Fruit fly (Drosophila melanogaster): ENCODE measurements around the gene CG42571.
A peak's percentile ranks its signal among the peaks of the same experiment; 100 is the strongest.

CG42571 gene

dm6 chr3L:15679420-15679819, 36.8 kb upstream of the CG42571 start, which contains the start of gene CG7304:
TSS of gene CG7304 (plus strand) at chr3L:15679720.
- no peak for TF ChIP-seq CG8301 (tag; optimal IDR thresholded peaks at IDR 0.05)
- no peak for TF ChIP-seq CG32121 (GFP tag; IDR thresholded peaks at IDR 0.05)
- TF ChIP-seq CG8159 (tag; optimal IDR thresholded peaks at IDR 0.05) = no peak
- TF ChIP-seq CG13204 (GFP tag; optimal IDR thresholded peaks at IDR 0.05) = no peak
- TF ChIP-seq rn (GFP tag; IDR thresholded peaks at IDR 0.05) = no peak
- no peak for TF ChIP-seq CG9948 (tag; optimal IDR thresholded peaks at IDR 0.05)
- no peak for TF ChIP-seq CG17806 (tag; optimal IDR thresholded peaks at IDR 0.05)
- TF ChIP-seq CG12605 (GFP tag; IDR thresholded peaks at IDR 0.05) = no peak
- TF ChIP-seq Pif1A (GFP tag; optimal IDR thresholded peaks at IDR 0.05) = no peak
- no peak for TF ChIP-seq D1 (tag; optimal IDR thresholded peaks at IDR 0.05)
- TF ChIP-seq Ets98B (GFP tag; IDR thresholded peaks at IDR 0.05) = no peak
- no peak for TF ChIP-seq EcR (GFP tag; optimal IDR thresholded peaks at IDR 0.05)
- TF ChIP-seq gl (tag; optimal IDR thresholded peaks at IDR 0.05) = no peak
- TF ChIP-seq CG4496 (GFP tag; IDR thresholded peaks at IDR 0.05) = no peak
- no peak for TF ChIP-seq fd96Ca (GFP tag; IDR thresholded peaks at IDR 0.05)
- no peak for TF ChIP-seq CG15710 (tag; optimal IDR thresholded peaks at IDR 0.05)
- no peak for TF ChIP-seq Snoo (tag; optimal IDR thresholded peaks at IDR 0.05)
- TF ChIP-seq CG14655 (GFP tag; optimal IDR thresholded peaks at IDR 0.05) = no peak

DNA sequence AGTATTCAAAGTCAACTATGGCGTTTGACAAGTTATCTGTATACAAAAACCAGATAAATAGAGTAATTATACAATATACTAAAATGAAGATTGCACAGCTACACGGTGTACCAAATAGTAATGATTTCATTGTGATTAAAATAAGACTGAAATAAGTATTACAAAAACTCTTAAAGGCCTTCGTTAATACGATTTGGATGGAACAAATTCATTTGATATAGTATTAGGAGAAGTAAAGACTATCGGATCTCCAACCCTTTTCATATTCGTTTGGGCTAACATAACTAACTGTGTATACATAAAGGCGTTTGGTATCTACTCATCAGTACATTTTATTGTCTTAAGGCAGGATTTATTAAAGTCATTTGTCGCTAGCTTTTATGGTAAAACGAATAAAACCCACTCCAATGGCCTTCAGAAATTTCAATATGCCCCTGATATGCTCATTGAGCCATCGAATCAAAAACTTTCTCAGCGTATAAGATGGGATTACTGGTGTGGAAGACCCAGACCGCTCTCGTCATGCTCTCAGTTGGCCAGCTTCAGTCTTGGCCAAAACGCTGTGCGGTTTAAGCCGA, 32.8 kb upstream of the CG42571 start, which contains the start of the genes CG7579 and Pgant8:
CG7579 (minus strand) TSS at position 101 of the 578 bp plus-strand sequence.
Pgant8 (plus strand) TSS at position 528 of the 578 bp plus-strand sequence.
- TF ChIP-seq CG8301 (tag; optimal IDR thresholded peaks at IDR 0.05) (no peak), CG9948 (tag; optimal IDR thresholded peaks at IDR 0.05) (no peak), Pif1A (GFP tag; optimal IDR thresholded peaks at IDR 0.05) (no peak)

DNA sequence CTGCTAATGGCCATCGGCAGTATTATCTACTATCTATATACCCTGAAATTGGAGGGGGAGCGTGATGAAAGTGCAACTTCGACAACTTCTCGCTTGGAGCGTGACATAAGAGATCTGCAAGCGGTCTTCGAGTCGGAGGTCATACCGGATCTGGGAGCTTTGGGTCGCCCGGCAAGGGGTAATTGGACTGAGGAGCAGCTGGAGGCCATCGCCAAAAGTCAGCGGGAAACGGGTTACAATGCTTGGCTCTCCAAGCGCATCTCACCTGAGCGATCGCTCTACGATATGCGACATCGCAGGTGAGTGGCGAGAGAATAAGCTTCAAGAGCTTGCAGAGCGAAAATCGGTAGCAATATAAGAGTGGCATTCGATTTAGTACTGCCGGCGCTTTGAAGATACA, 32.2 kb upstream of the CG42571 start:
- TF ChIP-seq CG13204 (GFP tag; optimal IDR thresholded peaks at IDR 0.05) (peak; percentile 51), fd96Ca (GFP tag; IDR thresholded peaks at IDR 0.05) (no peak)

DNA sequence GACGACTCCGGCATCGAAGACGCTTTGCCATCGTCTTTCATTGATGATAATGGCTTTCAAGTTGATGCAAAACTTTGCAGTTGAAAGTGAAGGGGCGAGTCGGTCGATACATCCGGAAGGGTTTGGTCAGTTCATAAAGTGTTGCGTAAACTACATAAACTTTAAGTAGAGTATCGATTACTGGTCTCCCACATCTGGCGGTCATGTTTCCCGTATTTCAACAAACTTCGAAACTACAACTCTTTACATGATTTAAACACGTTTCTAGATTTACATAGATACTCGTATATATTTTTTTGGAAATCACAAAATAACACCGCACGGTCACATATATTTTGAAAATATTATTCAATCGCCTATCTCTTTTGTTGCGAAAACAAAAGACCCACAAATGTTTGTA, 28.5 kb upstream of the CG42571 start, which contains the start of gene CG34452:
CG34452 (minus strand) TSS at position 101 of the 400 bp plus-strand sequence.
- TF ChIP-seq Ets98B (GFP tag; IDR thresholded peaks at IDR 0.05) = no peak
- no peak for TF ChIP-seq Snoo (tag; optimal IDR thresholded peaks at IDR 0.05)
- no peak for TF ChIP-seq CG8301 (tag; optimal IDR thresholded peaks at IDR 0.05)
- TF ChIP-seq fd96Ca (GFP tag; IDR thresholded peaks at IDR 0.05) = no peak
- TF ChIP-seq gl (tag; optimal IDR thresholded peaks at IDR 0.05) = no peak
- TF ChIP-seq CG13204 (GFP tag; optimal IDR thresholded peaks at IDR 0.05) = no peak
- TF ChIP-seq rn (GFP tag; IDR thresholded peaks at IDR 0.05) = no peak
- TF ChIP-seq CG8159 (tag; optimal IDR thresholded peaks at IDR 0.05) = no peak

dm6 chr3L:15689518-15689917, 26.7 kb upstream of the CG42571 start:
- TF ChIP-seq D1 (tag; optimal IDR thresholded peaks at IDR 0.05) (no peak), Pif1B (GFP tag; optimal IDR thresholded peaks at IDR 0.05) (no peak), CG10348 (GFP tag; IDR thresholded peaks at IDR 0.05) (no peak), CG17806 (tag; optimal IDR thresholded peaks at IDR 0.05) (no peak), CG9948 (tag; optimal IDR thresholded peaks at IDR 0.05) (no peak), Snoo (tag; optimal IDR thresholded peaks at IDR 0.05) (no peak), CG8301 (tag; optimal IDR thresholded peaks at IDR 0.05) (no peak), CG13204 (GFP tag; optimal IDR thresholded peaks at IDR 0.05) (no peak), Pif1A (GFP tag; optimal IDR thresholded peaks at IDR 0.05) (no peak), CG4496 (GFP tag; IDR thresholded peaks at IDR 0.05) (no peak), CG8159 (tag; optimal IDR thresholded peaks at IDR 0.05) (no peak)

dm6 chr3L:15690711-15691591, 25.3 kb upstream of the CG42571 start:
- TF ChIP-seq CG8301 (tag; optimal IDR thresholded peaks at IDR 0.05) (no peak), EcR (GFP tag; optimal IDR thresholded peaks at IDR 0.05) (peak; percentile 39), CG8159 (tag; optimal IDR thresholded peaks at IDR 0.05) (no peak), CG10348 (GFP tag; IDR thresholded peaks at IDR 0.05) (no peak)

DNA sequence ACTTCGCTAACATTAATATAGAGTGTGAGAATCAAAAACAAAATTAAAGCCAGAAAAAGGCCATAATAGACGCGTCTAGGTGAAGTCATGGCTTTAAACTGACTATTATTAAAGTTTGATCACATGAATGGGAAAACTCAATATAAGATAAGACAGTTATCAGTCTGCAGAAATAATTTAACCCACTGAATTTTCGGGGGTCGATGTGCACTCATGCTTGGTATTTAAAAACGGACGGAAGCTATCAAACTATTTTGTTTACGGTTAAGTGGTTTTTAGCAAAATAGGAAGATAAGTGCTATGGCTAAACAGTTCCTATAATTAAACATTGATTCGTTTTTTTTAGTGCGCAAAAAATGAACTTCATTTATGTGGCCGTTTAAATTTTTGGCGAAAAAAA, 24.3 kb upstream of the CG42571 start, which contains the start of gene CG34451:
CG34451 (minus strand) TSS at position 101 of the 400 bp plus-strand sequence.
- TF ChIP-seq Snoo (tag; optimal IDR thresholded peaks at IDR 0.05) (no peak), CG14655 (GFP tag; optimal IDR thresholded peaks at IDR 0.05) (no peak), Pif1A (GFP tag; optimal IDR thresholded peaks at IDR 0.05) (no peak), CG10348 (GFP tag; IDR thresholded peaks at IDR 0.05) (no peak), gl (tag; optimal IDR thresholded peaks at IDR 0.05) (no peak), CG4496 (GFP tag; IDR thresholded peaks at IDR 0.05) (no peak)

All from whole organism, pupa.